Fruit fly (Drosophila melanogaster): ENCODE results near the gene CG11226.

Gene CG11226

DNA sequence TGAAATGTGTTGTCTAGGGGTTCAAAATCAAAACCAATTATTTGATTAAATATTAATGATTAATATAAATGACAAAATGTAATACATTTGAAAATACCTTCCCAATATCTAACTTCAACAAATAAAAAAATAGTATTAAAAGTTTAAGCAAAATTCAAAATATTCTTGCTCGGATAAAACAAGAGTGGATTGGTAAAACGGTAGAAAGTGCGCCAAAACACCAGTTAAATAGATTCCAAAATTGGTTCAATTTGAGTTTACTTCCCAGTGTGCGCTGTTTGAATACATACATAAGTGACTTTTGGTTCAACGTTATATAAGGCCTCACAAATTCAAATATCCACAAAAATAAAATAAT lies 28.2 kb downstream of the CG11226 start:
- TF ChIP-seq psq (GFP tag; optimal IDR thresholded peaks at IDR 0.05) (peak; percentile 57), Sp1 (GFP tag; optimal IDR thresholded peaks at IDR 0.05) (peak; percentile 58), Abd-B (GFP tag; optimal IDR thresholded peaks at IDR 0.05) (no peak), Myc (optimal IDR thresholded peaks at IDR 0.05) (no peak), fru (GFP tag; optimal IDR thresholded peaks at IDR 0.05) (peak; percentile 62), CG32264 (GFP tag; optimal IDR thresholded peaks at IDR 0.05) (no peak), Dfd (GFP tag; optimal IDR thresholded peaks at IDR 0.05) (no peak), HLH106 (tag; optimal IDR thresholded peaks at IDR 0.05) (peak; percentile 65), Vsx2 (GFP tag; optimal IDR thresholded peaks at IDR 0.05; ENCODE audit: partially characterized antibody) (no peak), foxo (GFP tag; optimal IDR thresholded peaks at IDR 0.05) (peak in 1 of 2 experiments; percentile 80), CrebA (GFP tag; optimal IDR thresholded peaks at IDR 0.05; ENCODE audit: borderline replicate concordance) (peak; percentile 50), ey (GFP tag; optimal IDR thresholded peaks at IDR 0.05) (peak; percentile 12), Rel (GFP tag; optimal IDR thresholded peaks at IDR 0.05) (peak; percentile 62), Rel (tag; optimal IDR thresholded peaks at IDR 0.05) (peak; percentile 7), Hnf4 (GFP tag; optimal IDR thresholded peaks at IDR 0.05) (peak; percentile 56), tai (GFP tag; optimal IDR thresholded peaks at IDR 0.05) (peak; percentile 44), sv (GFP tag; optimal IDR thresholded peaks at IDR 0.05) (peak; percentile 39), h (GFP tag; optimal IDR thresholded peaks at IDR 0.05) (peak; percentile 69), Mio (GFP tag; optimal IDR thresholded peaks at IDR 0.05) (no peak), br (GFP tag; optimal IDR thresholded peaks at IDR 0.05) (peak; percentile 48), Dif (GFP tag; optimal IDR thresholded peaks at IDR 0.05; ENCODE audit: partially characterized antibody) (no peak), jim (GFP tag; optimal IDR thresholded peaks at IDR 0.05) (no peak), brk (GFP tag; optimal IDR thresholded peaks at IDR 0.05) (peak; percentile 43), Jra (GFP tag; optimal IDR thresholded peaks at IDR 0.05) (no peak), usp (GFP tag; optimal IDR thresholded peaks at IDR 0.05) (no peak), sage (GFP tag; optimal IDR thresholded peaks at IDR 0.05) (peak; percentile 87), rgr (GFP tag; optimal IDR thresholded peaks at IDR 0.05) (peak; percentile 65), dsf (GFP tag; optimal IDR thresholded peaks at IDR 0.05; ENCODE audit: borderline replicate concordance) (peak; percentile 16), woc (GFP tag; optimal IDR thresholded peaks at IDR 0.05) (peak; percentile 55), OdsH (GFP tag; optimal IDR thresholded peaks at IDR 0.05) (peak; percentile 70)

DNA sequence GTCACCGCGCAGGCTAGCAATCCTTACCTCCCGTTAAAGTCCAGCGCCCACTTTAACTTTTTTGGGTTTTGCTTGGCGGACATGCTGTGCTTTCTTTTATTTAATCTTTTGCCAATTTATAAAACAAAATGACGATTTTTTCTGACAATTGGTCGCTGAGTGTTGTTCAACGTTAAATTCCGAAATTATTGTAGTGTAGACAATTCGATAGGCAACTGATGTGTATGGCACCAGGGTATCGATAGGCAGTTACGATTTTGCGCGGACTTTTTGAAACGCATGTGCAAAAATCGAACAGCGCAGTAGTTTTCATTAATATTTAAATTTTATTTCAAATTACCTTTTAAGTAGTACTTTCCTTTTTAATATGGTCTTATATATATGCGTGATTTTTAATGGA lies 31.2 kb downstream of the CG11226 start, which contains the start of gene EMC4:
Gene EMC4 (minus strand): TSS at position 174 of the 400 bp plus-strand sequence.
- TF ChIP-seq Hnf4 (GFP tag; optimal IDR thresholded peaks at IDR 0.05) = peak; percentile 89
- TF ChIP-seq sage (GFP tag; optimal IDR thresholded peaks at IDR 0.05) = peak; percentile 66
- no peak for TF ChIP-seq CG9705 (GFP tag; optimal IDR thresholded peaks at IDR 0.05)
- TF ChIP-seq GATAd (GFP tag; optimal IDR thresholded peaks at IDR 0.05) = no peak
- TF ChIP-seq lola (GFP tag; optimal IDR thresholded peaks at IDR 0.05) = no peak
- no peak for TF ChIP-seq dl (GFP tag; optimal IDR thresholded peaks at IDR 0.05; ENCODE audit: insufficient read depth in 1 of 2, partially characterized antibody in 2 of 2)
- peak; percentile 76 for TF ChIP-seq h (GFP tag; optimal IDR thresholded peaks at IDR 0.05)
- no peak for TF ChIP-seq tai (GFP tag; optimal IDR thresholded peaks at IDR 0.05)
- no peak for TF ChIP-seq Hr78 (GFP tag; optimal IDR thresholded peaks at IDR 0.05)
- TF ChIP-seq N (GFP tag; optimal IDR thresholded peaks at IDR 0.05) = no peak
- no peak for TF ChIP-seq Mio (GFP tag; optimal IDR thresholded peaks at IDR 0.05)
- peak; percentile 53 for TF ChIP-seq br (GFP tag; optimal IDR thresholded peaks at IDR 0.05)
- peak; percentile 45 for TF ChIP-seq Sp1 (GFP tag; optimal IDR thresholded peaks at IDR 0.05)
- TF ChIP-seq pan (optimal IDR thresholded peaks at IDR 0.05) = no peak
- TF ChIP-seq dsf (GFP tag; optimal IDR thresholded peaks at IDR 0.05; ENCODE audit: borderline replicate concordance) = peak; percentile 53
- TF ChIP-seq fru (GFP tag; optimal IDR thresholded peaks at IDR 0.05) = peak; percentile 65
- peak; percentile 88 for TF ChIP-seq Hr83 (GFP tag; optimal IDR thresholded peaks at IDR 0.05; ENCODE audit: poor library complexity, severe bottlenecking)
- peak; percentile 28 for TF ChIP-seq HLH106 (tag; optimal IDR thresholded peaks at IDR 0.05)
- peak; percentile 79 for TF ChIP-seq rgr (GFP tag; optimal IDR thresholded peaks at IDR 0.05)
- peak in 1 of 2 experiments; percentile 70 for TF ChIP-seq foxo (GFP tag; optimal IDR thresholded peaks at IDR 0.05)
- peak; percentile 48 for TF ChIP-seq psq (GFP tag; optimal IDR thresholded peaks at IDR 0.05)
- TF ChIP-seq sv (GFP tag; optimal IDR thresholded peaks at IDR 0.05) = peak; percentile 27
- TF ChIP-seq Vsx2 (GFP tag; optimal IDR thresholded peaks at IDR 0.05; ENCODE audit: partially characterized antibody) = no peak
- peak; percentile 59 for TF ChIP-seq OdsH (GFP tag; optimal IDR thresholded peaks at IDR 0.05)
- no peak for TF ChIP-seq CrebA (GFP tag; optimal IDR thresholded peaks at IDR 0.05; ENCODE audit: borderline replicate concordance)
- TF ChIP-seq dmrt93B (GFP tag; optimal IDR thresholded peaks at IDR 0.05) = no peak
- no peak for TF ChIP-seq Rel (GFP tag; optimal IDR thresholded peaks at IDR 0.05)
- peak; percentile 34 for TF ChIP-seq Rel (tag; optimal IDR thresholded peaks at IDR 0.05)
- no peak for TF ChIP-seq Dfd (GFP tag; optimal IDR thresholded peaks at IDR 0.05)
- no peak for TF ChIP-seq Myc (optimal IDR thresholded peaks at IDR 0.05)
- TF ChIP-seq CG32264 (GFP tag; optimal IDR thresholded peaks at IDR 0.05) = peak; percentile 43
- no peak for TF ChIP-seq Abd-B (GFP tag; optimal IDR thresholded peaks at IDR 0.05)
- TF ChIP-seq brk (GFP tag; optimal IDR thresholded peaks at IDR 0.05) = peak; percentile 75
- TF ChIP-seq jim (GFP tag; optimal IDR thresholded peaks at IDR 0.05) = no peak
- TF ChIP-seq ey (GFP tag; optimal IDR thresholded peaks at IDR 0.05) = peak; percentile 58
- peak; percentile 65 for TF ChIP-seq Jra (GFP tag; optimal IDR thresholded peaks at IDR 0.05)
- no peak for TF ChIP-seq Dif (GFP tag; optimal IDR thresholded peaks at IDR 0.05; ENCODE audit: partially characterized antibody)
- peak; percentile 34 for TF ChIP-seq woc (GFP tag; optimal IDR thresholded peaks at IDR 0.05)
- TF ChIP-seq usp (GFP tag; optimal IDR thresholded peaks at IDR 0.05) = no peak
